Fruit fly (Drosophila melanogaster) Kc167 (cell line): Measurements from ENCODE around the gene upd3.

ENCODE experiments used
- Myc ChIP-seq: fragments of >200 bp; optimal IDR thresholded peaks from 2 replicates; lab custom pipeline; 2017; ENCODE audit warnings: missing external identifiers
- Sin3A ChIP-seq: fragments of >200 bp; optimal IDR thresholded peaks from 2 replicates; lab custom pipeline; 2018; ENCODE audit warnings: missing external identifiers
- h ChIP-seq: fragments of >200 bp; optimal IDR thresholded peaks from 3 replicates; lab custom pipeline; 2018; ENCODE audit warnings: missing external identifiers
- insv ChIP-seq: fragments of >200 bp; optimal IDR thresholded peaks from 3 replicates; lab custom pipeline; 2018; ENCODE audit warnings: missing external identifiers
- psq ChIP-seq: fragments of >200 bp; optimal IDR thresholded peaks from 2 replicates; lab custom pipeline; 2017; ENCODE audit warnings: missing external identifiers
- ttk ChIP-seq: sonication (Bioruptor generic); optimal IDR thresholded peaks from 2 replicates; lab custom pipeline; 2017; ENCODE audit warnings: missing external identifiers

The upd3 gene

dm6 chrX:18278706-18279105 is 1.7 kb downstream of the upd3 start:
- TF ChIP-seq insv (no peak), h (lab: Kevin White, UChicago) (no peak), Sin3A (no peak), ttk (lab: Kevin White, UChicago) (no peak), psq (lab: Kevin White, UChicago) (no peak), Myc (no peak)

dm6 chrX:18282381-18282813 is 5.4 kb downstream of the upd3 start:
- TF ChIP-seq Myc (no peak), ttk (lab: Kevin White, UChicago) (no peak), insv (no peak), Sin3A (no peak), psq (lab: Kevin White, UChicago) (no peak), h (lab: Kevin White, UChicago) (no peak)

- TF ChIP-seq Sin3A: no peak
- TF ChIP-seq ttk (lab: Kevin White, UChicago): no peak
- TF ChIP-seq insv: no peak
- TF ChIP-seq h (lab: Kevin White, UChicago): no peak
Observed at dm6 chrX:18285215-18285614, 8.2 kb downstream of the upd3 start.

- no peak for TF ChIP-seq psq (lab: Kevin White, UChicago)
- TF ChIP-seq h (lab: Kevin White, UChicago): no peak
- TF ChIP-seq ttk (lab: Kevin White, UChicago): no peak
Observed at dm6 chrX:18287587-18287986, 10.6 kb downstream of the upd3 start.

dm6 chrX:18288652-18289051 is 11.6 kb downstream of the upd3 start:
- TF ChIP-seq Sin3A (no peak), ttk (lab: Kevin White, UChicago) (no peak), Myc (no peak), psq (lab: Kevin White, UChicago) (no peak), insv (no peak), h (lab: Kevin White, UChicago) (no peak)

- TF ChIP-seq insv (no peak), h (lab: Kevin White, UChicago) (no peak), psq (lab: Kevin White, UChicago) (no peak), Sin3A (no peak), ttk (lab: Kevin White, UChicago) (no peak), Myc (no peak)
Observed at dm6 chrX:18294031-18294430, 17.0 kb downstream of the upd3 start.

- TF ChIP-seq h (lab: Kevin White, UChicago): no peak
- no peak for TF ChIP-seq insv
Observed at dm6 chrX:18297905-18298630, 21.0 kb downstream of the upd3 start.

dm6 chrX:18300775-18301316 is 23.8 kb downstream of the upd3 start:
- no peak for TF ChIP-seq insv
- TF ChIP-seq Myc: no peak
- TF ChIP-seq ttk (lab: Kevin White, UChicago): no peak
- TF ChIP-seq psq (lab: Kevin White, UChicago): no peak
- no peak for TF ChIP-seq Sin3A
- no peak for TF ChIP-seq h (lab: Kevin White, UChicago)

dm6 chrX:18303580-18304305 is 26.7 kb downstream of the upd3 start:
- TF ChIP-seq Myc (no peak), Sin3A (no peak), psq (lab: Kevin White, UChicago) (no peak), h (lab: Kevin White, UChicago) (no peak), insv (no peak), ttk (lab: Kevin White, UChicago) (no peak)

- TF ChIP-seq Myc (no peak), ttk (lab: Kevin White, UChicago) (no peak), psq (lab: Kevin White, UChicago) (no peak), h (lab: Kevin White, UChicago) (no peak), Sin3A (no peak), insv (no peak)
Observed at dm6 chrX:18309241-18309697, 32.2 kb downstream of the upd3 start, which contains the start of gene upd1. Gene upd1, minus strand, starts transcription at chrX:18309291.

dm6 chrX:18310979-18311378 is 33.9 kb downstream of the upd3 start:
- TF ChIP-seq psq (lab: Kevin White, UChicago): no peak
- no peak for TF ChIP-seq ttk (lab: Kevin White, UChicago)

dm6 chrX:18312445-18312911 is 35.4 kb downstream of the upd3 start:
- TF ChIP-seq Sin3A (no peak), Myc (no peak), psq (lab: Kevin White, UChicago) (no peak), ttk (lab: Kevin White, UChicago) (no peak), insv (no peak), h (lab: Kevin White, UChicago) (no peak)

- TF ChIP-seq Myc (no peak), psq (lab: Kevin White, UChicago) (no peak), Sin3A (no peak), ttk (lab: Kevin White, UChicago) (no peak), insv (no peak), h (lab: Kevin White, UChicago) (no peak)
Observed at dm6 chrX:18315835-18316234, 38.8 kb downstream of the upd3 start.
